Fruit fly (Drosophila melanogaster) whole organism, embryonic: Measurements from ENCODE around the gene Or19a.
A peak's percentile ranks its signal among the peaks of the same experiment; 100 is the strongest.

Source experiments
- Ada2b ChIP-seq: fragments of 200-800 bp; sonication (Bioruptor generic); IDR thresholded peaks from 2 replicates; pipeline ENCODE4 v1.3.6; 2022; ENCODE audit warnings: missing biosample characterization, missing genetic modification characterization
- Asciz ChIP-seq: fragments of 200-800 bp; sonication (Bioruptor generic); optimal IDR thresholded peaks from 2 replicates; lab custom pipeline; 2017; ENCODE audit warnings: missing biosample characterization, mild to moderate bottlenecking, missing genetic modification characterization, missing genetic modification reagents
- CG10274 ChIP-seq: fragments of 200-800 bp; sonication (Bioruptor generic); optimal IDR thresholded peaks from 3 replicates; lab custom pipeline; 2017; ENCODE audit warnings: missing biosample characterization, mild to moderate bottlenecking, missing genetic modification characterization
- CG10543 ChIP-seq: fragments of 200-800 bp; sonication (Bioruptor generic); optimal IDR thresholded peaks from 3 replicates; lab custom pipeline; 2017; ENCODE audit warnings: missing biosample characterization, mild to moderate bottlenecking, missing genetic modification characterization, moderate library complexity
- CG11456 ChIP-seq: fragments of 200-800 bp; sonication (Bioruptor generic); IDR thresholded peaks from 3 replicates; pipeline ENCODE4 v1.3.6; 2022; ENCODE audit warnings: missing biosample characterization, missing genetic modification characterization
- CG14050 ChIP-seq: fragments of 200-800 bp; sonication (Bioruptor generic); IDR thresholded peaks from 3 replicates; pipeline ENCODE4 v1.3.6; 2022; ENCODE audit warnings: missing biosample characterization, missing genetic modification characterization
- CG14441 ChIP-seq: fragments of 200-800 bp; sonication (Bioruptor generic); IDR thresholded peaks from 2 replicates; pipeline ENCODE4 v1.3.6; 2022; ENCODE audit warnings: missing biosample characterization, missing genetic modification characterization
- CG14710 ChIP-seq: fragments of 200-800 bp; sonication (Bioruptor generic); optimal IDR thresholded peaks from 3 replicates; lab custom pipeline; 2019; ENCODE audit warnings: missing biosample characterization, mild to moderate bottlenecking, missing genetic modification characterization, moderate library complexity
- CG15073 ChIP-seq: fragments of 200-800 bp; sonication (Bioruptor generic); optimal IDR thresholded peaks from 2 replicates; lab custom pipeline; 2016; ENCODE audit warnings: missing biosample characterization, missing genetic modification characterization
- CG16813 ChIP-seq: fragments of 200-800 bp; sonication (Bioruptor generic); IDR thresholded peaks from 3 replicates; pipeline ENCODE4 v1.3.6; 2022; ENCODE audit warnings: missing biosample characterization, missing genetic modification characterization; ENCODE audit not compliant: partially characterized antibody
- CG17186 ChIP-seq: fragments of 200-800 bp; sonication (Bioruptor generic); optimal IDR thresholded peaks from 3 replicates; lab custom pipeline; 2017; ENCODE audit warnings: missing biosample characterization, missing genetic modification reagents, missing genetic modification characterization
- CG32772 ChIP-seq: fragments of 200-800 bp; sonication (Bioruptor generic); IDR thresholded peaks from 2 replicates; pipeline ENCODE4 v1.3.6; 2022; ENCODE audit warnings: missing biosample characterization, missing genetic modification characterization
- CG6854 ChIP-seq: fragments of 200-800 bp; sonication (Bioruptor generic); optimal IDR thresholded peaks from 3 replicates; lab custom pipeline; 2017; ENCODE audit warnings: missing biosample characterization, mild to moderate bottlenecking, missing genetic modification characterization
- CG8478 ChIP-seq: fragments of >200 bp; optimal IDR thresholded peaks from 2 replicates; lab custom pipeline; 2018
- CG8765 ChIP-seq: fragments of 200-800 bp; sonication (Bioruptor generic); IDR thresholded peaks from 2 replicates; pipeline ENCODE4 v1.3.6; 2022; ENCODE audit warnings: missing biosample characterization, missing genetic modification characterization
- CG9609 ChIP-seq: fragments of 200-800 bp; sonication (Bioruptor generic); optimal IDR thresholded peaks from 3 replicates; lab custom pipeline; 2016; ENCODE audit warnings: missing biosample characterization, missing genetic modification characterization
- CG9797 ChIP-seq: fragments of 200-800 bp; sonication (Bioruptor generic); optimal IDR thresholded peaks from 3 replicates; lab custom pipeline; 2018; ENCODE audit warnings: missing biosample characterization, mild to moderate bottlenecking, missing genetic modification characterization
- D19A ChIP-seq: fragments of 200-800 bp; optimal IDR thresholded peaks from 3 replicates; lab custom pipeline; 2019; ENCODE audit warnings: missing biosample characterization, mild to moderate bottlenecking, missing genetic modification characterization, moderate library complexity
- Dbx ChIP-seq: fragments of 200-800 bp; sonication (Bioruptor generic); IDR thresholded peaks from 3 replicates; pipeline ENCODE4 v1.3.6; 2022; ENCODE audit warnings: missing biosample characterization, missing genetic modification characterization
- Dfd ChIP-seq, 2 experiments: fragments of >200 bp; optimal IDR thresholded peaks; 2 replicates each; lab custom pipeline; 2017; ENCODE audit warnings: missing biosample characterization in 2 of 2, missing genetic modification characterization in 2 of 2
- Dip2 ChIP-seq: fragments of 200-800 bp; sonication (Bioruptor generic); IDR thresholded peaks from 2 replicates; pipeline ENCODE4 v1.3.6; 2022; ENCODE audit warnings: missing biosample characterization, missing genetic modification characterization
- Dp ChIP-seq: fragments of 200-800 bp; sonication (Bioruptor generic); optimal IDR thresholded peaks from 2 replicates; lab custom pipeline; 2018; ENCODE audit warnings: missing biosample characterization, mild to moderate bottlenecking, missing genetic modification characterization, moderate library complexity
- Hand ChIP-seq: fragments of 200-800 bp; sonication (Bioruptor generic); optimal IDR thresholded peaks from 2 replicates; lab custom pipeline; 2017; ENCODE audit warnings: mild to moderate bottlenecking, missing biosample characterization, missing genetic modification reagents, missing genetic modification characterization
- Hr51 ChIP-seq, 2 experiments: fragments of 200-800 bp; sonication (Bioruptor generic); optimal IDR thresholded peaks; 2 replicates in 1 of 2; 3 replicates in 1 of 2; lab custom pipeline; 2016 to 2018; ENCODE audit warnings: missing biosample characterization in 2 of 2, missing genetic modification characterization in 2 of 2, mild to moderate bottlenecking in 1 of 2, moderate library complexity in 1 of 2
- Mad ChIP-seq: fragments of 200-800 bp; sonication (Bioruptor generic); optimal IDR thresholded peaks from 2 replicates; lab custom pipeline; 2016; ENCODE audit warnings: missing biosample characterization, missing genetic modification characterization
- PHDP ChIP-seq: fragments of 200-800 bp; sonication (Bioruptor generic); optimal IDR thresholded peaks from 3 replicates; lab custom pipeline; 2018; ENCODE audit warnings: missing biosample characterization, mild to moderate bottlenecking, missing genetic modification characterization, moderate library complexity
- Rx ChIP-seq: fragments of 200-800 bp; sonication (Bioruptor generic); IDR thresholded peaks from 2 replicates; pipeline ENCODE4 v1.3.6; 2022; ENCODE audit warnings: missing biosample characterization, missing genetic modification characterization
- Six4 ChIP-seq: fragments of 200-800 bp; sonication (Bioruptor generic); optimal IDR thresholded peaks from 2 replicates; lab custom pipeline; 2016; ENCODE audit warnings: missing biosample characterization, missing genetic modification characterization
- TFAM ChIP-seq: fragments of 200-800 bp; sonication (Bioruptor generic); optimal IDR thresholded peaks from 2 replicates; lab custom pipeline; 2017; ENCODE audit warnings: missing biosample characterization, missing genetic modification characterization, inconsistent platforms
- ase ChIP-seq: fragments of 200-800 bp; sonication (Bioruptor generic); IDR thresholded peaks from 3 replicates; pipeline ENCODE4 v1.3.6; 2022; ENCODE audit warnings: missing biosample characterization, missing genetic modification characterization
- ato ChIP-seq: fragments of 200-800 bp; sonication (Bioruptor generic); IDR thresholded peaks from 2 replicates; pipeline ENCODE4 v1.3.6; 2022; ENCODE audit warnings: missing biosample characterization, missing genetic modification characterization; ENCODE audit not compliant: partially characterized antibody
- bowl ChIP-seq: fragments of 200-800 bp; sonication (Bioruptor generic); IDR thresholded peaks from 2 replicates; pipeline ENCODE4 v1.3.6; 2022; ENCODE audit warnings: missing biosample characterization, missing genetic modification characterization
- crol ChIP-seq: fragments of 200-800 bp; sonication (Bioruptor generic); IDR thresholded peaks from 2 replicates; pipeline ENCODE4 v1.3.6; 2022; ENCODE audit warnings: missing biosample characterization, missing genetic modification characterization
- dati ChIP-seq: fragments of 200-800 bp; sonication (Bioruptor generic); IDR thresholded peaks from 2 replicates; pipeline ENCODE4 v1.3.6; 2022; ENCODE audit warnings: missing biosample characterization, missing genetic modification characterization
- dimm ChIP-seq: fragments of 200-800 bp; sonication (Bioruptor generic); IDR thresholded peaks from 2 replicates; pipeline ENCODE4 v1.3.6; 2022; ENCODE audit warnings: missing biosample characterization, missing genetic modification characterization
- dm ChIP-seq: fragments of 200-800 bp; sonication (Bioruptor generic); optimal IDR thresholded peaks from 3 replicates; lab custom pipeline; 2016; ENCODE audit warnings: missing biosample characterization, missing genetic modification characterization
- eyg ChIP-seq: fragments of 200-800 bp; sonication (Bioruptor generic); optimal IDR thresholded peaks from 3 replicates; lab custom pipeline; 2016; ENCODE audit warnings: missing biosample characterization, missing genetic modification characterization
- fd3F ChIP-seq: fragments of 200-800 bp; sonication (Bioruptor generic); optimal IDR thresholded peaks from 2 replicates; lab custom pipeline; 2018; ENCODE audit warnings: missing biosample characterization, mild to moderate bottlenecking, missing genetic modification characterization, moderate library complexity
- fu2 ChIP-seq: fragments of 200-800 bp; sonication (Bioruptor generic); optimal IDR thresholded peaks from 2 replicates; lab custom pipeline; 2016; ENCODE audit warnings: missing biosample characterization, missing genetic modification characterization
- grau ChIP-seq: fragments of 200-800 bp; optimal IDR thresholded peaks from 3 replicates; lab custom pipeline; 2019; ENCODE audit warnings: missing biosample characterization, mild to moderate bottlenecking, missing genetic modification characterization, moderate library complexity
- gt ChIP-seq: fragments of 200-800 bp; sonication (Bioruptor generic); IDR thresholded peaks from 2 replicates; pipeline ENCODE4 v1.3.6; 2022; ENCODE audit warnings: missing biosample characterization, missing genetic modification characterization
- lmd ChIP-seq: fragments of 200-800 bp; sonication (Bioruptor generic); IDR thresholded peaks from 2 replicates; pipeline ENCODE4 v1.3.6; 2022; ENCODE audit warnings: missing biosample characterization, missing genetic modification characterization
- pan ChIP-seq, 4 experiments: fragments of >200 bp in 3 of 4; fragments of 200-800 bp in 1 of 4; sonication (Bioruptor generic) in 1 of 4; optimal IDR thresholded peaks in 3 of 4; IDR thresholded peaks in 1 of 4; 2 replicates each; pipeline versions ENCODE4 v1.3.6 to Lab custom; 2017 to 2022; ENCODE audit warnings: missing biosample characterization in 2 of 4, missing genetic modification characterization in 2 of 4, mixed read lengths in 1 of 4
- sens ChIP-seq: fragments of 200-800 bp; sonication (Bioruptor generic); peaks from one replicate; lab custom pipeline; 2016; ENCODE audit warnings: missing biosample characterization, missing genetic modification characterization
- sisA ChIP-seq: fragments of 200-800 bp; sonication (Bioruptor generic); IDR thresholded peaks from 2 replicates; pipeline ENCODE4 v1.3.6; 2022; ENCODE audit warnings: missing biosample characterization, missing genetic modification characterization
- stc ChIP-seq: fragments of 200-800 bp; sonication (Bioruptor generic); IDR thresholded peaks from 2 replicates; pipeline ENCODE4 v1.3.6; 2022; ENCODE audit warnings: missing biosample characterization, missing genetic modification characterization
- tap ChIP-seq: fragments of 200-800 bp; optimal IDR thresholded peaks from 3 replicates; lab custom pipeline; 2019; ENCODE audit warnings: missing biosample characterization, mild to moderate bottlenecking, missing genetic modification characterization, moderate library complexity
- twi ChIP-seq: fragments of 200-800 bp; optimal IDR thresholded peaks from 2 replicates; lab custom pipeline; 2019; ENCODE audit warnings: missing biosample characterization, mild to moderate bottlenecking, missing genetic modification characterization, moderate library complexity
- vfl ChIP-seq: fragments of 200-800 bp; sonication (Bioruptor generic); optimal IDR thresholded peaks from 2 replicates; lab custom pipeline; 2016; ENCODE audit warnings: missing biosample characterization, missing genetic modification characterization
- zen2 ChIP-seq: fragments of 200-800 bp; sonication (Bioruptor generic); IDR thresholded peaks from 3 replicates; pipeline ENCODE4 v1.3.6; 2022; ENCODE audit warnings: missing biosample characterization, missing genetic modification characterization; ENCODE audit not compliant: partially characterized antibody
- zf30C ChIP-seq: fragments of 200-800 bp; sonication (Bioruptor generic); optimal IDR thresholded peaks from 3 replicates; lab custom pipeline; 2018; ENCODE audit warnings: missing biosample characterization, mild to moderate bottlenecking, missing genetic modification characterization

The Or19a gene

DNA sequence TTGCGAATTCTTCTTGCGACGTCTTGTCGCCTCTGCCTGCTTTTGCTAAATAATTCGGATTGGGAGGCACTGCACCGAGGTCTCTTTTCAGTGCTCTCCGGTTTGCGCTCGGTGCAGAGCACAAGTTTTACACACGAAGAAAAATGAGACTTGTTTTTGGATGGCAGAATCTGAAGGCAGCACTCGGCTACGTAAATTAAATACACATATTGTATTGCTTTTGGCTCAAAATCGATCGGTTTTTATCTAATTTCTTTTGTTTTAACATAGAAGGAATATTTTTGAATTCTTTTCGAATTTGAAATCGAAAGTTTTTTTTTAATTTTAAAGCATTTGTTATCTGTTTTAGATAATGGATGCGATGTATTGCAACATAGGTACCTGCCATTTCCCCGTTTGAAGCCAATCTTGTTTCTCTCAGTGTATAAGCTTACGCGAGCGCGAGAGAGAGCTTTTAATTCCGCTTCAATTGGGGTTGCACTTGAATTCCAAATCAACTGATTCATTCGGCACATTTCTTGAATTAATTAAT, 30.5 kb upstream of the Or19a start, which contains the start of gene AnxB10 (continued):
- TF ChIP-seq CG16813 = no peak
- peak; percentile 7 for TF ChIP-seq Hand (GFP tag; lab: Kevin White, UChicago)
- no peak for TF ChIP-seq CG15073 (GFP tag; lab: Kevin White, UChicago)
- no peak for TF ChIP-seq TFAM
- TF ChIP-seq CG6854 = peak; percentile 60
- no peak for TF ChIP-seq CG17186 (GFP tag; lab: Kevin White, UChicago)
- TF ChIP-seq sens = peak; percentile 93
- peak; percentile 55; the same call in 1 of the 2 replicates for TF ChIP-seq CG14441 (GFP tag; lab: Robert Waterston, UW)
- TF ChIP-seq CG8478 = no peak
- TF ChIP-seq eyg = no peak
- TF ChIP-seq fd3F = no peak
- TF ChIP-seq twi (tag; lab: Kevin White, UChicago) = no peak
- peak; percentile 49 for TF ChIP-seq grau (tag; lab: Kevin White, UChicago)
- TF ChIP-seq CG10543 (GFP tag; lab: Kevin White, UChicago) = no peak
- TF ChIP-seq PHDP (tag; lab: Kevin White, UChicago) = peak; percentile 36
- TF ChIP-seq CG10274 (GFP tag; lab: Kevin White, UChicago) = peak; percentile 14
- TF ChIP-seq gt = no peak
- TF ChIP-seq Ada2b (GFP tag; lab: Robert Waterston, UW) = peak; percentile 63
- no peak for TF ChIP-seq pan (optimal IDR thresholded peaks at IDR 0.05; lab: Kevin White, UChicago)
- TF ChIP-seq pan (GFP tag; optimal IDR thresholded peaks at IDR 0.05 in 1 of 2, IDR thresholded peaks at IDR 0.05 in 1 of 2) = peak in 1 of 2 experiments; percentile 66
- peak; percentile 61 for TF ChIP-seq Six4 (GFP tag; lab: Kevin White, UChicago)
- TF ChIP-seq dimm (GFP tag; lab: Robert Waterston, UW) = no peak
- no peak for TF ChIP-seq vfl (GFP tag; lab: Kevin White, UChicago)
- TF ChIP-seq tap (tag; lab: Kevin White, UChicago) = peak; percentile 36
- TF ChIP-seq CG9797 (GFP tag; lab: Kevin White, UChicago) = no peak
- TF ChIP-seq Hr51 (GFP tag; optimal IDR thresholded peaks at IDR 0.05; lab: Kevin White, UChicago) = peak in 1 of 2 experiments; percentile 75
- TF ChIP-seq ase (GFP tag; lab: Robert Waterston, UW) = no peak
- no peak for TF ChIP-seq CG14050 (GFP tag; lab: Robert Waterston, UW)
- TF ChIP-seq bowl = peak; percentile 61; the same call in 1 of the 2 replicates
- no peak for TF ChIP-seq dati (GFP tag; lab: Robert Waterston, UW)
- no peak for TF ChIP-seq Rx
- TF ChIP-seq Mad (GFP tag; lab: Kevin White, UChicago) = peak; percentile 33
- peak; percentile 56; the same call in 1 of the 3 replicates for TF ChIP-seq Dbx (GFP tag; lab: Robert Waterston, UW)
- no peak for TF ChIP-seq ato (GFP tag; lab: Robert Waterston, UW)
- no peak for TF ChIP-seq dm (GFP tag; lab: Kevin White, UChicago)
- 0 out of 2 replicates have a peak, but pooled peaks have one; percentile 25 for TF ChIP-seq CG32772 (GFP tag; lab: Robert Waterston, UW)
- TF ChIP-seq sisA (GFP tag; lab: Robert Waterston, UW) = peak; percentile 43; the same call in 1 of the 2 replicates
- TF ChIP-seq zen2 (GFP tag; lab: Robert Waterston, UW) = no peak
- peak; percentile 39 for TF ChIP-seq CG14710 (tag; lab: Kevin White, UChicago)
- TF ChIP-seq Dip2 (GFP tag; lab: Robert Waterston, UW) = no peak
- TF ChIP-seq zf30C (GFP tag; lab: Kevin White, UChicago) = no peak
- peak; percentile 0 for TF ChIP-seq CG9609 (GFP tag; lab: Kevin White, UChicago)
- TF ChIP-seq fu2 (GFP tag; lab: Kevin White, UChicago) = no peak
- TF ChIP-seq CG11456 (GFP tag; lab: Robert Waterston, UW) = no peak
- no peak for TF ChIP-seq crol
- TF ChIP-seq D19A (tag; lab: Kevin White, UChicago) = peak; percentile 56
- peak; percentile 63 for TF ChIP-seq Asciz (GFP tag; lab: Kevin White, UChicago)
- 0 out of 2 replicates have a peak, but pooled peaks have one; percentile 52 for TF ChIP-seq stc
- TF ChIP-seq CG8765 (GFP tag; lab: Robert Waterston, UW) = no peak
- no peak for TF ChIP-seq Dfd (GFP tag; optimal IDR thresholded peaks at IDR 0.05; lab: Kevin White, UChicago)
- no peak for TF ChIP-seq Dp (GFP tag; lab: Kevin White, UChicago)
- peak; percentile 51 for TF ChIP-seq lmd (GFP tag; lab: Robert Waterston, UW)
